Worm (Caenorhabditis elegans): ENCODE results near the gene clec-27.

- TF ChIP-seq nhr-237 (tag; optimal IDR thresholded peaks at IDR 0.05) (no peak), nhr-76 (tag; optimal IDR thresholded peaks at IDR 0.05) (no peak), unc-39 (tag; optimal IDR thresholded peaks at IDR 0.05) (no peak), snpc-4 (tag; optimal IDR thresholded peaks at IDR 0.05) (no peak)
Measured at ce11 chrV:16833672-16834071, 20.8 kb upstream of the clec-27 start.

Measured in whole organism, mixed stage, embryonic.